Fruit fly (Drosophila melanogaster) whole organism, embryonic: ENCODE results near the gene CG8892.

Experiments
- ATbp ChIP-seq: fragments of 200-800 bp; sonication (Bioruptor generic); optimal IDR thresholded peaks from 2 replicates; lab custom pipeline; 2017; ENCODE audit warnings: missing biosample characterization, mild to moderate bottlenecking, missing genetic modification characterization, missing genetic modification reagents
- C15 ChIP-seq: fragments of 200-800 bp; sonication (Bioruptor generic); IDR thresholded peaks from 3 replicates; pipeline ENCODE4 v1.3.6; 2022; ENCODE audit warnings: missing biosample characterization, missing genetic modification characterization
- CG1024 ChIP-seq: fragments of 200-800 bp; sonication (Bioruptor generic); IDR thresholded peaks from 2 replicates; pipeline ENCODE4 v1.3.6; 2022; ENCODE audit warnings: missing biosample characterization, missing genetic modification characterization
- CG10979 ChIP-seq: fragments of 200-800 bp; sonication (Bioruptor generic); optimal IDR thresholded peaks from 2 replicates; lab custom pipeline; 2018; ENCODE audit warnings: missing biosample characterization, mild to moderate bottlenecking, missing genetic modification characterization, moderate library complexity
- CG11085 ChIP-seq: fragments of 200-800 bp; sonication (Bioruptor generic); IDR thresholded peaks from 2 replicates; pipeline ENCODE4 v1.3.6; 2022; ENCODE audit warnings: missing biosample characterization, missing genetic modification characterization
- CG11456 ChIP-seq: fragments of 200-800 bp; sonication (Bioruptor generic); IDR thresholded peaks from 3 replicates; pipeline ENCODE4 v1.3.6; 2022; ENCODE audit warnings: missing biosample characterization, missing genetic modification characterization
- CG11695 ChIP-seq: fragments of 200-800 bp; sonication (Bioruptor generic); IDR thresholded peaks from 3 replicates; pipeline ENCODE4 v1.3.6; 2022; ENCODE audit warnings: missing biosample characterization, missing genetic modification characterization
- CG13624 ChIP-seq: fragments of 200-800 bp; sonication (Bioruptor generic); optimal IDR thresholded peaks from 2 replicates; lab custom pipeline; 2016; ENCODE audit warnings: missing biosample characterization, missing genetic modification characterization
- CG15514 ChIP-seq: fragments of 200-800 bp; sonication (Bioruptor generic); optimal IDR thresholded peaks from 3 replicates; lab custom pipeline; 2017; ENCODE audit warnings: missing biosample characterization, missing genetic modification characterization, mild to moderate bottlenecking, moderate library complexity, missing genetic modification reagents
- CG17359 ChIP-seq: fragments of 200-800 bp; sonication (Bioruptor generic); optimal IDR thresholded peaks from 3 replicates; lab custom pipeline; 2018; ENCODE audit warnings: missing biosample characterization, mild to moderate bottlenecking, missing genetic modification characterization, moderate library complexity
- CG1832 ChIP-seq: fragments of 200-800 bp; sonication (Bioruptor generic); optimal IDR thresholded peaks from 2 replicates; lab custom pipeline; 2017; ENCODE audit warnings: missing biosample characterization, mild to moderate bottlenecking, missing genetic modification characterization, inconsistent platforms
- CG2712 ChIP-seq: fragments of 200-800 bp; optimal IDR thresholded peaks from 3 replicates; lab custom pipeline; 2019; ENCODE audit warnings: missing biosample characterization, mild to moderate bottlenecking, missing genetic modification characterization, moderate library complexity
- CG30020 ChIP-seq: fragments of 200-800 bp; optimal IDR thresholded peaks from 2 replicates; lab custom pipeline; 2019; ENCODE audit warnings: missing biosample characterization, mild to moderate bottlenecking, missing genetic modification characterization, moderate library complexity
- CG30403 ChIP-seq: fragments of 200-800 bp; sonication (Bioruptor generic); optimal IDR thresholded peaks from 3 replicates; lab custom pipeline; 2016; ENCODE audit warnings: missing biosample characterization, missing genetic modification characterization
- CG31224 ChIP-seq: fragments of 200-800 bp; sonication (Bioruptor generic); IDR thresholded peaks from 2 replicates; pipeline ENCODE4 v1.3.6; 2022; ENCODE audit warnings: missing biosample characterization, missing genetic modification characterization
- CG31441 ChIP-seq: fragments of 200-800 bp; sonication (Bioruptor generic); IDR thresholded peaks from 2 replicates; pipeline ENCODE4 v1.3.6; 2022; ENCODE audit warnings: missing biosample characterization, missing genetic modification characterization
- CG3838 ChIP-seq: fragments of 200-800 bp; sonication (Bioruptor generic); optimal IDR thresholded peaks from 3 replicates; lab custom pipeline; 2016; ENCODE audit warnings: missing biosample characterization, missing genetic modification characterization
- CG4282 ChIP-seq: fragments of 200-800 bp; sonication (Bioruptor generic); optimal IDR thresholded peaks from 2 replicates; lab custom pipeline; 2016; ENCODE audit warnings: missing biosample characterization, missing genetic modification characterization
- CG4328 ChIP-seq: fragments of 200-800 bp; sonication (Bioruptor generic); optimal IDR thresholded peaks from 3 replicates; lab custom pipeline; 2017; ENCODE audit warnings: missing biosample characterization, missing genetic modification reagents, missing genetic modification characterization
- CG6175 ChIP-seq: fragments of 200-800 bp; sonication (Bioruptor generic); IDR thresholded peaks from 3 replicates; pipeline ENCODE4 v1.3.6; 2022; ENCODE audit warnings: missing biosample characterization, missing genetic modification characterization
- CG7556 ChIP-seq: fragments of 200-800 bp; sonication (Bioruptor generic); optimal IDR thresholded peaks from 2 replicates; lab custom pipeline; 2017; ENCODE audit warnings: missing biosample characterization, mild to moderate bottlenecking, missing genetic modification characterization
- CG9797 ChIP-seq: fragments of 200-800 bp; sonication (Bioruptor generic); optimal IDR thresholded peaks from 3 replicates; lab custom pipeline; 2018; ENCODE audit warnings: missing biosample characterization, mild to moderate bottlenecking, missing genetic modification characterization
- CG9876 ChIP-seq: fragments of 200-800 bp; sonication (Bioruptor generic); optimal IDR thresholded peaks from 2 replicates; lab custom pipeline; 2016; ENCODE audit warnings: missing biosample characterization, missing genetic modification characterization
- E2f1 ChIP-seq: fragments of 200-800 bp; sonication (Bioruptor generic); IDR thresholded peaks from 2 replicates; pipeline ENCODE4 v1.3.6; 2022; ENCODE audit warnings: missing biosample characterization, missing genetic modification characterization
- Fer3 ChIP-seq: fragments of 200-800 bp; sonication (Bioruptor generic); optimal IDR thresholded peaks from 2 replicates; lab custom pipeline; 2018; ENCODE audit warnings: missing biosample characterization, mild to moderate bottlenecking, missing genetic modification characterization, moderate library complexity
- HLH54F ChIP-seq: fragments of 200-800 bp; sonication (Bioruptor generic); optimal IDR thresholded peaks from 3 replicates; lab custom pipeline; 2016; ENCODE audit warnings: missing biosample characterization, missing genetic modification characterization
- Hr3 ChIP-seq: fragments of 200-800 bp; sonication (Bioruptor generic); optimal IDR thresholded peaks from 3 replicates; lab custom pipeline; 2016; ENCODE audit warnings: missing biosample characterization, missing genetic modification characterization
- Hsf ChIP-seq: fragments of 200-800 bp; sonication (Bioruptor generic); optimal IDR thresholded peaks from 3 replicates; lab custom pipeline; 2016; ENCODE audit warnings: missing biosample characterization, missing genetic modification characterization
- NfI ChIP-seq: fragments of 200-800 bp; sonication (Bioruptor generic); optimal IDR thresholded peaks from 3 replicates; lab custom pipeline; 2018; ENCODE audit warnings: missing biosample characterization, mild to moderate bottlenecking, missing genetic modification characterization, moderate library complexity
- Six4 ChIP-seq: fragments of 200-800 bp; sonication (Bioruptor generic); optimal IDR thresholded peaks from 2 replicates; lab custom pipeline; 2016; ENCODE audit warnings: missing biosample characterization, missing genetic modification characterization
- Spps ChIP-seq: fragments of 200-800 bp; sonication (Bioruptor generic); optimal IDR thresholded peaks from 2 replicates; lab custom pipeline; 2018; ENCODE audit warnings: missing biosample characterization, mild to moderate bottlenecking, missing genetic modification characterization
- Taf1 ChIP-seq: fragments of 200-800 bp; sonication (Bioruptor generic); IDR thresholded peaks from 2 replicates; pipeline ENCODE4 v1.3.6; 2022; ENCODE audit warnings: missing biosample characterization, missing genetic modification characterization
- Vsx1 ChIP-seq: fragments of 200-800 bp; sonication (Bioruptor generic); optimal IDR thresholded peaks from 2 replicates; lab custom pipeline; 2017; ENCODE audit warnings: missing biosample characterization, mild to moderate bottlenecking, missing genetic modification characterization, missing genetic modification reagents
- Xrp1 ChIP-seq: fragments of 200-800 bp; sonication (Bioruptor generic); IDR thresholded peaks from 2 replicates; pipeline ENCODE4 v1.3.6; 2022; ENCODE audit warnings: missing biosample characterization, missing genetic modification characterization
- abd-A ChIP-seq: fragments of 200-800 bp; sonication (Bioruptor generic); optimal IDR thresholded peaks from 3 replicates; lab custom pipeline; 2019; ENCODE audit warnings: missing biosample characterization, mild to moderate bottlenecking, missing genetic modification characterization, moderate library complexity
- br ChIP-seq: fragments of >200 bp; optimal IDR thresholded peaks from 2 replicates; lab custom pipeline; 2017
- ci ChIP-seq: fragments of 200-800 bp; sonication (Bioruptor generic); IDR thresholded peaks from 3 replicates; pipeline ENCODE4 v1.3.6; 2022; ENCODE audit warnings: missing biosample characterization, missing genetic modification characterization
- da ChIP-seq: fragments of 200-800 bp; sonication (Bioruptor generic); optimal IDR thresholded peaks from 2 replicates; lab custom pipeline; 2016; ENCODE audit warnings: missing biosample characterization, missing genetic modification characterization
- ewg ChIP-seq: fragments of 200-800 bp; sonication (Bioruptor generic); optimal IDR thresholded peaks from 3 replicates; lab custom pipeline; 2017; ENCODE audit warnings: mild to moderate bottlenecking, missing biosample characterization, missing genetic modification reagents, missing genetic modification characterization
- lbe ChIP-seq: fragments of 200-800 bp; sonication (Bioruptor generic); optimal IDR thresholded peaks from 2 replicates; lab custom pipeline; 2016; ENCODE audit warnings: missing biosample characterization, mild to moderate bottlenecking, missing genetic modification characterization
- lola ChIP-seq, 3 experiments: fragments of >200 bp in 2 of 3; fragments of 200-800 bp in 1 of 3; sonication (Bioruptor generic) in 1 of 3; optimal IDR thresholded peaks; 2 replicates each; lab custom pipeline; 2017 to 2019; ENCODE audit warnings: missing biosample characterization in 3 of 3, missing genetic modification characterization in 3 of 3, mild to moderate bottlenecking in 1 of 3, moderate library complexity in 1 of 3
- maf-S ChIP-seq: fragments of 200-800 bp; sonication (Bioruptor generic); optimal IDR thresholded peaks from 2 replicates; lab custom pipeline; 2016; ENCODE audit warnings: missing biosample characterization, missing genetic modification characterization
- mirr ChIP-seq: fragments of 200-800 bp; sonication (Bioruptor generic); optimal IDR thresholded peaks from 3 replicates; lab custom pipeline; 2018; ENCODE audit warnings: missing biosample characterization, mild to moderate bottlenecking, missing genetic modification characterization
- prd ChIP-seq, 3 experiments: fragments of >200 bp in 2 of 3; fragments of 200-800 bp in 1 of 3; sonication (Bioruptor generic) in 1 of 3; optimal IDR thresholded peaks in 2 of 3; IDR thresholded peaks in 1 of 3; 2 replicates in 2 of 3; 3 replicates in 1 of 3; pipeline versions ENCODE4 v1.3.6 to Lab custom; 2017 to 2022; ENCODE audit warnings: missing biosample characterization in 1 of 3, missing genetic modification characterization in 1 of 3
- psq ChIP-seq: fragments of 200-800 bp; sonication (Bioruptor generic); optimal IDR thresholded peaks from 2 replicates; lab custom pipeline; 2017; ENCODE audit warnings: missing biosample characterization, missing genetic modification characterization
- seq ChIP-seq: fragments of 200-800 bp; sonication (Bioruptor generic); IDR thresholded peaks from 2 replicates; pipeline ENCODE4 v1.3.6; 2022; ENCODE audit warnings: missing biosample characterization, missing genetic modification characterization
- tap ChIP-seq: fragments of 200-800 bp; optimal IDR thresholded peaks from 3 replicates; lab custom pipeline; 2019; ENCODE audit warnings: missing biosample characterization, mild to moderate bottlenecking, missing genetic modification characterization, moderate library complexity
- tio ChIP-seq: fragments of 200-800 bp; sonication (Bioruptor generic); optimal IDR thresholded peaks from 2 replicates; lab custom pipeline; 2017; ENCODE audit warnings: missing biosample characterization, missing genetic modification characterization, inconsistent platforms
- vfl ChIP-seq: fragments of 200-800 bp; sonication (Bioruptor generic); optimal IDR thresholded peaks from 2 replicates; lab custom pipeline; 2016; ENCODE audit warnings: missing biosample characterization, missing genetic modification characterization
- zfh1 ChIP-seq: fragments of 200-800 bp; sonication (Bioruptor generic); IDR thresholded peaks from 3 replicates; pipeline ENCODE4 v1.3.6; 2022; ENCODE audit warnings: missing biosample characterization, missing genetic modification characterization

The CG8892 gene

DNA sequence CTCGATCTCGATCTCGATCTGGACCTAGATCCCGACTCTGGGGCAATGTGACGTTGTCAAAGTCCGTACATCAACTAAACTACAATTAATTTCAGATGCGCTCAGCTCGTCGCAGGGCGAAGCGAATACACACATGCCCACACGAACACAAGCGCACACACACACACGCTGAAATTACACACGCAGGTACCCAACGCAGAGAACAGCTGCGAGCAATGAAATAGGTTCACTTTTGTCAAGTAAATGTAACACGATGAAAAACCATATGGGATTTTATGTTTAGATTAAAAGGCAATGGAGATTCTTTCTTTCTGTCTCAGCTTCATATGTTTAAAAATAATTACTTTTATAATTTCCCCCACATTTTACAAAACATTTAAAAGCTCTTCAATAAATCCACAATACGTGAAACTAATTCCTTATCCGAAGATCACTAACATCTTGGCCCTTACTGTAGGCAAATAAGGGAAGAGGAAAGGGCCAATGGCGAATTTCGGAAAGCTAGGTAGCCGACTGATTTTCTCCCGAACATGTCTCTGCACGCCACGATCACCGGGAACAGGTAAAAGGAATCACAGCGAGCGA, 19.0 kb upstream of the CG8892 start (continued):
- peak; percentile 92 for TF ChIP-seq CG7556 (GFP tag; lab: Kevin White, UChicago)
- TF ChIP-seq vfl = peak; percentile 87
- peak; percentile 38 for TF ChIP-seq Vsx1 (GFP tag; lab: Kevin White, UChicago)
- TF ChIP-seq CG2712 = peak; percentile 92
- peak; percentile 66 for TF ChIP-seq E2f1 (GFP tag; lab: Robert Waterston, UW)
- TF ChIP-seq CG4282 (GFP tag; lab: Kevin White, UChicago) = no peak
- TF ChIP-seq CG1024 (GFP tag; lab: Robert Waterston, UW) = 0 out of 2 replicates have a peak, but pooled peaks have one; percentile 22
- peak; percentile 60 for TF ChIP-seq psq (GFP tag; lab: Kevin White, UChicago)
- peak; percentile 78 for TF ChIP-seq seq (GFP tag; lab: Robert Waterston, UW)
- peak; percentile 55 for TF ChIP-seq Spps (tag; lab: Kevin White, UChicago)
- TF ChIP-seq CG1832 (GFP tag; lab: Kevin White, UChicago) = no peak
- peak; percentile 70 for TF ChIP-seq CG31224 (GFP tag; lab: Robert Waterston, UW)
- peak; percentile 86 for TF ChIP-seq CG30403 (GFP tag; lab: Kevin White, UChicago)
- no peak for TF ChIP-seq maf-S (GFP tag; lab: Kevin White, UChicago)
- peak; percentile 76 for TF ChIP-seq Fer3
- TF ChIP-seq ATbp (GFP tag; lab: Kevin White, UChicago) = peak; percentile 77
- peak; percentile 9 for TF ChIP-seq abd-A (tag; lab: Kevin White, UChicago)
- TF ChIP-seq tap (tag; lab: Kevin White, UChicago) = peak; percentile 75
- TF ChIP-seq ewg (GFP tag; lab: Kevin White, UChicago) = peak; percentile 54
- TF ChIP-seq mirr (GFP tag; lab: Kevin White, UChicago) = peak; percentile 31
- TF ChIP-seq CG3838 = peak; percentile 38
- TF ChIP-seq CG9797 (GFP tag; lab: Kevin White, UChicago) = peak; percentile 11
- TF ChIP-seq CG10979 (tag; lab: Kevin White, UChicago) = peak; percentile 90
- peak; percentile 92 for TF ChIP-seq Xrp1 (GFP tag; lab: Robert Waterston, UW)
- TF ChIP-seq lola (GFP tag; optimal IDR thresholded peaks at IDR 0.05; lab: Kevin White, UChicago) = peak in 1 of 3 experiments; percentile 94
- TF ChIP-seq CG4328 (GFP tag; lab: Kevin White, UChicago) = peak; percentile 67
- peak; percentile 71 for TF ChIP-seq Taf1 (GFP tag; lab: Robert Waterston, UW)
- peak; percentile 49 for TF ChIP-seq CG9876 (GFP tag; lab: Kevin White, UChicago)
- TF ChIP-seq ci = peak; percentile 84
- peak; percentile 74 for TF ChIP-seq Hsf
- TF ChIP-seq da (GFP tag; lab: Kevin White, UChicago) = no peak
- no peak for TF ChIP-seq prd (optimal IDR thresholded peaks at IDR 0.05; lab: Kevin White, UChicago)
- peak; percentile 86 for TF ChIP-seq prd (GFP tag; IDR thresholded peaks at IDR 0.05; lab: Robert Waterston, UW)
- TF ChIP-seq C15 (GFP tag; lab: Robert Waterston, UW) = no peak
- no peak for TF ChIP-seq br (lab: Kevin White, UChicago)
- TF ChIP-seq HLH54F (GFP tag; lab: Kevin White, UChicago) = peak; percentile 56
- 0 out of 2 replicates have a peak, but pooled peaks have one; percentile 20 for TF ChIP-seq CG11085 (GFP tag; lab: Robert Waterston, UW)
- TF ChIP-seq Six4 (GFP tag; lab: Kevin White, UChicago) = peak; percentile 71
- TF ChIP-seq CG15514 (GFP tag; lab: Kevin White, UChicago) = peak; percentile 67
- TF ChIP-seq CG6175 (GFP tag; lab: Robert Waterston, UW) = peak; percentile 37; the same call in 1 of the 3 replicates
- TF ChIP-seq CG30020 (tag; lab: Kevin White, UChicago) = peak; percentile 60
- peak; percentile 86 for TF ChIP-seq CG11695 (GFP tag; lab: Robert Waterston, UW)
- peak; percentile 76 for TF ChIP-seq CG17359 (tag; lab: Kevin White, UChicago)
- 0 out of 3 replicates have a peak, but pooled peaks have one; percentile 64 for TF ChIP-seq CG11456 (GFP tag; lab: Robert Waterston, UW)
- TF ChIP-seq CG31441 (GFP tag; lab: Robert Waterston, UW) = peak; percentile 87
- TF ChIP-seq NfI = peak; percentile 75
- TF ChIP-seq lbe (GFP tag; lab: Kevin White, UChicago) = peak; percentile 86
- peak; percentile 57 for TF ChIP-seq CG13624
- TF ChIP-seq zfh1 (GFP tag; lab: Robert Waterston, UW) = peak; percentile 86
- TF ChIP-seq tio (GFP tag; lab: Kevin White, UChicago) = peak; percentile 85
- TF ChIP-seq Hr3 (GFP tag; lab: Kevin White, UChicago) = peak; percentile 68
